Fruit fly (Drosophila melanogaster) whole organism, embryonic: ENCODE data around the gene CG7183.

Experiments used
- Adf1 ChIP-seq: fragments of 200-800 bp; sonication (Bioruptor generic); IDR thresholded peaks from 2 replicates; pipeline ENCODE4 v1.3.6; 2022; ENCODE audit warnings: missing biosample characterization, missing genetic modification characterization
- CG11093 ChIP-seq: fragments of 200-800 bp; sonication (Bioruptor generic); IDR thresholded peaks from 3 replicates; pipeline ENCODE4 v1.3.6; 2022; ENCODE audit warnings: missing biosample characterization, missing genetic modification characterization
- CG11456 ChIP-seq: fragments of 200-800 bp; sonication (Bioruptor generic); IDR thresholded peaks from 3 replicates; pipeline ENCODE4 v1.3.6; 2022; ENCODE audit warnings: missing biosample characterization, missing genetic modification characterization
- CG11560 ChIP-seq: fragments of 200-800 bp; sonication (Bioruptor generic); IDR thresholded peaks from 3 replicates; pipeline ENCODE4 v1.3.6; 2022; ENCODE audit warnings: missing biosample characterization, missing genetic modification characterization
- CG11696 ChIP-seq: fragments of 200-800 bp; sonication (Bioruptor generic); IDR thresholded peaks from 2 replicates; pipeline ENCODE4 v1.3.6; 2022; ENCODE audit warnings: missing biosample characterization, missing genetic modification characterization
- CG12659 ChIP-seq: fragments of 200-800 bp; sonication (Bioruptor generic); optimal IDR thresholded peaks from 3 replicates; lab custom pipeline; 2017; ENCODE audit warnings: mild to moderate bottlenecking, missing biosample characterization, missing genetic modification reagents, missing genetic modification characterization
- CG15269 ChIP-seq: fragments of 200-800 bp; sonication (Bioruptor generic); optimal IDR thresholded peaks from 2 replicates; lab custom pipeline; 2018; ENCODE audit warnings: missing biosample characterization, mild to moderate bottlenecking, missing genetic modification characterization, moderate library complexity
- CG16779 ChIP-seq: fragments of 200-800 bp; sonication (Bioruptor generic); IDR thresholded peaks from 2 replicates; pipeline ENCODE4 v1.3.6; 2022; ENCODE audit warnings: missing biosample characterization, missing genetic modification characterization
- CG2202 ChIP-seq: fragments of 200-800 bp; sonication (Bioruptor generic); optimal IDR thresholded peaks from 2 replicates; lab custom pipeline; 2018; ENCODE audit warnings: missing biosample characterization, mild to moderate bottlenecking, missing genetic modification characterization
- CG2678 ChIP-seq: fragments of 200-800 bp; sonication (Bioruptor generic); optimal IDR thresholded peaks from 3 replicates; lab custom pipeline; 2019; ENCODE audit warnings: missing biosample characterization, mild to moderate bottlenecking, missing genetic modification characterization, moderate library complexity
- CG2712 ChIP-seq: fragments of 200-800 bp; optimal IDR thresholded peaks from 3 replicates; lab custom pipeline; 2019; ENCODE audit warnings: missing biosample characterization, mild to moderate bottlenecking, missing genetic modification characterization, moderate library complexity
- CG30403 ChIP-seq: fragments of 200-800 bp; sonication (Bioruptor generic); optimal IDR thresholded peaks from 3 replicates; lab custom pipeline; 2016; ENCODE audit warnings: missing biosample characterization, missing genetic modification characterization
- CG31388 ChIP-seq: fragments of 200-800 bp; sonication (Bioruptor generic); optimal IDR thresholded peaks from 2 replicates; lab custom pipeline; 2016; ENCODE audit warnings: missing biosample characterization, missing genetic modification characterization
- CG42726 ChIP-seq: fragments of 200-800 bp; sonication (Bioruptor generic); IDR thresholded peaks from 2 replicates; pipeline ENCODE4 v1.3.6; 2022; ENCODE audit warnings: missing biosample characterization, missing genetic modification characterization; ENCODE audit not compliant: partially characterized antibody
- CG4360 ChIP-seq: fragments of 200-800 bp; sonication (Bioruptor generic); IDR thresholded peaks from 2 replicates; pipeline ENCODE4 v1.3.6; 2022; ENCODE audit warnings: missing biosample characterization, missing genetic modification characterization
- CG4404 ChIP-seq: fragments of 200-800 bp; sonication (Bioruptor generic); IDR thresholded peaks from 2 replicates; pipeline ENCODE4 v1.3.6; 2022; ENCODE audit warnings: missing biosample characterization, missing genetic modification characterization
- CG4707 ChIP-seq: fragments of 200-800 bp; sonication (Bioruptor generic); optimal IDR thresholded peaks from 2 replicates; lab custom pipeline; 2018; ENCODE audit warnings: missing biosample characterization, mild to moderate bottlenecking, missing genetic modification characterization, moderate library complexity
- CG7357 ChIP-seq: fragments of 200-800 bp; sonication (Bioruptor generic); IDR thresholded peaks from 3 replicates; pipeline ENCODE4 v1.3.6; 2022; ENCODE audit warnings: missing biosample characterization, missing genetic modification characterization
- CG8388 ChIP-seq: fragments of 200-800 bp; sonication (Bioruptor generic); optimal IDR thresholded peaks from 2 replicates; lab custom pipeline; 2019; ENCODE audit warnings: missing biosample characterization, mild to moderate bottlenecking, missing genetic modification characterization, moderate library complexity
- CG9932 ChIP-seq: fragments of 200-800 bp; sonication (Bioruptor generic); IDR thresholded peaks from 2 replicates; pipeline ENCODE4 v1.3.6; 2022; ENCODE audit warnings: missing biosample characterization, missing genetic modification characterization
- Dll ChIP-seq: fragments of 200-800 bp; sonication (Bioruptor generic); IDR thresholded peaks from 4 replicates; pipeline ENCODE4 v1.3.6; 2022; ENCODE audit warnings: missing biosample characterization, missing genetic modification characterization; ENCODE audit not compliant: partially characterized antibody
- HLH3B ChIP-seq: fragments of 200-800 bp; sonication (Bioruptor generic); IDR thresholded peaks from 2 replicates; pipeline ENCODE4 v1.3.6; 2022; ENCODE audit warnings: missing biosample characterization, missing genetic modification characterization
- Hand ChIP-seq: fragments of 200-800 bp; sonication (Bioruptor generic); optimal IDR thresholded peaks from 2 replicates; lab custom pipeline; 2017; ENCODE audit warnings: mild to moderate bottlenecking, missing biosample characterization, missing genetic modification reagents, missing genetic modification characterization
- Hmr ChIP-seq: fragments of 200-800 bp; sonication (Bioruptor generic); optimal IDR thresholded peaks from 3 replicates; lab custom pipeline; 2017; ENCODE audit warnings: mild to moderate bottlenecking, missing biosample characterization, missing genetic modification reagents, missing genetic modification characterization
- Med ChIP-seq: fragments of 200-800 bp; sonication (Bioruptor generic); peaks from one replicate; lab custom pipeline; 2016; ENCODE audit warnings: missing biosample characterization, missing genetic modification characterization, mild to moderate bottlenecking, inconsistent platforms, moderate library complexity
- Nf-YB ChIP-seq: fragments of 200-800 bp; sonication (Bioruptor generic); optimal IDR thresholded peaks from 3 replicates; lab custom pipeline; 2019; ENCODE audit warnings: missing biosample characterization, mild to moderate bottlenecking, missing genetic modification characterization, moderate library complexity
- Rfx ChIP-seq: fragments of 200-800 bp; sonication (Bioruptor generic); IDR thresholded peaks from 2 replicates; pipeline ENCODE4 v1.3.6; 2022; ENCODE audit warnings: missing biosample characterization, missing genetic modification characterization
- Ssrp ChIP-seq: fragments of 200-800 bp; sonication (Bioruptor generic); optimal IDR thresholded peaks from 2 replicates; lab custom pipeline; 2018; ENCODE audit warnings: missing biosample characterization, mild to moderate bottlenecking, missing genetic modification characterization, moderate library complexity
- aop ChIP-seq: fragments of 200-800 bp; sonication (Bioruptor generic); IDR thresholded peaks from 2 replicates; pipeline ENCODE4 v1.3.6; 2022; ENCODE audit warnings: missing biosample characterization, missing genetic modification characterization
- btn ChIP-seq: fragments of 200-800 bp; sonication (Bioruptor generic); optimal IDR thresholded peaks from 2 replicates; lab custom pipeline; 2016; ENCODE audit warnings: missing biosample characterization, missing genetic modification characterization
- cg ChIP-seq: fragments of 200-800 bp; sonication (Bioruptor generic); optimal IDR thresholded peaks from 3 replicates; lab custom pipeline; 2019; ENCODE audit warnings: missing biosample characterization, mild to moderate bottlenecking, missing genetic modification characterization, moderate library complexity
- chinmo ChIP-seq: fragments of 200-800 bp; sonication (Bioruptor generic); IDR thresholded peaks from 4 replicates; pipeline ENCODE4 v1.3.6; 2022; ENCODE audit warnings: missing biosample characterization, missing genetic modification characterization; ENCODE audit not compliant: partially characterized antibody
- corto ChIP-seq: fragments of 200-800 bp; sonication (Bioruptor generic); optimal IDR thresholded peaks from 2 replicates; lab custom pipeline; 2016; ENCODE audit warnings: missing biosample characterization, mild to moderate bottlenecking, missing genetic modification characterization, moderate library complexity
- ewg ChIP-seq: fragments of 200-800 bp; sonication (Bioruptor generic); optimal IDR thresholded peaks from 3 replicates; lab custom pipeline; 2017; ENCODE audit warnings: mild to moderate bottlenecking, missing biosample characterization, missing genetic modification reagents, missing genetic modification characterization
- ftz-f1 ChIP-seq: fragments of 200-800 bp; sonication (Bioruptor generic); optimal IDR thresholded peaks from 2 replicates; lab custom pipeline; 2016; ENCODE audit warnings: missing biosample characterization, missing genetic modification characterization
- grau ChIP-seq: fragments of 200-800 bp; optimal IDR thresholded peaks from 3 replicates; lab custom pipeline; 2019; ENCODE audit warnings: missing biosample characterization, mild to moderate bottlenecking, missing genetic modification characterization, moderate library complexity
- ham ChIP-seq: fragments of 200-800 bp; sonication (Bioruptor generic); IDR thresholded peaks from 2 replicates; pipeline ENCODE4 v1.3.6; 2022; ENCODE audit warnings: missing biosample characterization, missing genetic modification characterization
- nom ChIP-seq: fragments of 200-800 bp; sonication (Bioruptor generic); optimal IDR thresholded peaks from 2 replicates; lab custom pipeline; 2017; ENCODE audit warnings: missing biosample characterization, missing genetic modification characterization, mild to moderate bottlenecking, moderate library complexity, missing genetic modification reagents
- salm ChIP-seq: fragments of 200-800 bp; sonication (Bioruptor generic); optimal IDR thresholded peaks from 2 replicates; lab custom pipeline; 2018; ENCODE audit warnings: missing biosample characterization, mild to moderate bottlenecking, missing genetic modification characterization
- scrt ChIP-seq: fragments of 200-800 bp; sonication (Bioruptor generic); optimal IDR thresholded peaks from 2 replicates; lab custom pipeline; 2018; ENCODE audit warnings: missing biosample characterization, mild to moderate bottlenecking, missing genetic modification characterization, moderate library complexity
- sd ChIP-seq: fragments of 200-800 bp; sonication (Bioruptor generic); optimal IDR thresholded peaks from 3 replicates; lab custom pipeline; 2018; ENCODE audit warnings: missing biosample characterization, mild to moderate bottlenecking, missing genetic modification characterization, moderate library complexity
- sens ChIP-seq: fragments of 200-800 bp; sonication (Bioruptor generic); peaks from one replicate; lab custom pipeline; 2016; ENCODE audit warnings: missing biosample characterization, missing genetic modification characterization
- shn ChIP-seq: fragments of 200-800 bp; sonication (Bioruptor generic); optimal IDR thresholded peaks from 3 replicates; lab custom pipeline; 2016; ENCODE audit warnings: missing biosample characterization, missing genetic modification characterization
- sqz ChIP-seq: fragments of 200-800 bp; sonication (Bioruptor generic); optimal IDR thresholded peaks from 3 replicates; lab custom pipeline; 2018; ENCODE audit warnings: missing biosample characterization, mild to moderate bottlenecking, missing genetic modification characterization
- ttk ChIP-seq: fragments of 200-800 bp; sonication (Bioruptor generic); IDR thresholded peaks from 2 replicates; pipeline ENCODE4 v2.1.2; 2022; ENCODE audit warnings: missing biosample characterization, missing genetic modification characterization
- z ChIP-seq: fragments of 200-800 bp; sonication (Bioruptor generic); IDR thresholded peaks from 3 replicates; pipeline ENCODE4 v1.3.6; 2022; ENCODE audit warnings: missing biosample characterization, missing genetic modification characterization

Gene CG7183

dm6 chr3R:18245044-18245596 lies 24.6 kb upstream of the CG7183 start (continued):
- TF ChIP-seq ewg (GFP tag; lab: Kevin White, UChicago) (peak; percentile 53), CG4707 (no peak), sqz (GFP tag; lab: Kevin White, UChicago) (peak; percentile 17), cg (GFP tag; lab: Kevin White, UChicago) (peak; percentile 35), CG4404 (GFP tag; lab: Robert Waterston, UW) (no peak), Ssrp (tag; lab: Kevin White, UChicago) (peak; percentile 0), CG11456 (GFP tag; lab: Robert Waterston, UW) (no peak), CG11093 (GFP tag; lab: Robert Waterston, UW) (no peak), ttk (GFP tag; lab: Robert Waterston, UW) (0 out of 2 replicates have a peak, but pooled peaks have one; percentile 17), sd (peak; percentile 67), btn (GFP tag; lab: Kevin White, UChicago) (no peak), CG2678 (tag; lab: Kevin White, UChicago) (no peak), salm (tag; lab: Kevin White, UChicago) (no peak), CG11696 (GFP tag; lab: Robert Waterston, UW) (no peak), CG2202 (tag; lab: Kevin White, UChicago) (no peak), CG16779 (GFP tag; lab: Robert Waterston, UW) (0 out of 2 replicates have a peak, but pooled peaks have one; percentile 3), Rfx (no peak)

dm6 chr3R:18244171-18245043 lies 23.9 kb upstream of the CG7183 start:
- TF ChIP-seq Hand (GFP tag; lab: Kevin White, UChicago) = peak; percentile 18
- TF ChIP-seq CG11560 (tag; lab: Robert Waterston, UW) = no peak
- peak; percentile 71 for TF ChIP-seq Adf1 (GFP tag; lab: Robert Waterston, UW)
- peak; percentile 87 for TF ChIP-seq chinmo
- TF ChIP-seq Med (GFP tag; lab: Kevin White, UChicago) = peak; percentile 74
- peak; percentile 18 for TF ChIP-seq scrt (GFP tag; lab: Kevin White, UChicago)
- TF ChIP-seq nom (GFP tag; lab: Kevin White, UChicago) = peak; percentile 61
- peak; percentile 48 for TF ChIP-seq corto (GFP tag; lab: Kevin White, UChicago)
- peak; percentile 40 for TF ChIP-seq Nf-YB (GFP tag; lab: Kevin White, UChicago)
- no peak for TF ChIP-seq CG31388 (GFP tag; lab: Kevin White, UChicago)
- TF ChIP-seq sens = peak; percentile 72
- peak; percentile 51; the same call in 1 of the 3 replicates for TF ChIP-seq z (GFP tag; lab: Robert Waterston, UW)
- peak; percentile 16 for TF ChIP-seq grau
- TF ChIP-seq HLH3B = no peak
- peak; percentile 40; the same call in 1 of the 2 replicates for TF ChIP-seq CG9932 (GFP tag; lab: Robert Waterston, UW)
- peak; percentile 98 for TF ChIP-seq ftz-f1 (GFP tag; lab: Kevin White, UChicago)
- TF ChIP-seq cg (GFP tag; lab: Kevin White, UChicago) = peak; percentile 92
- TF ChIP-seq CG12659 (GFP tag; lab: Kevin White, UChicago) = peak; percentile 17
- peak; percentile 53; the same call in 1 of the 2 replicates for TF ChIP-seq CG42726
- TF ChIP-seq CG30403 (GFP tag; lab: Kevin White, UChicago) = no peak
- TF ChIP-seq CG15269 = peak; percentile 29
- TF ChIP-seq Hmr (GFP tag; lab: Kevin White, UChicago) = peak; percentile 42
- peak; percentile 15 for TF ChIP-seq shn (GFP tag; lab: Kevin White, UChicago)
- TF ChIP-seq CG2712 (tag; lab: Kevin White, UChicago) = peak; percentile 32
- peak; percentile 99 for TF ChIP-seq CG8388 (GFP tag; lab: Kevin White, UChicago)
- no peak for TF ChIP-seq ham
- TF ChIP-seq CG7357 = no peak
- peak; percentile 41; the same call in 1 of the 4 replicates for TF ChIP-seq Dll
- peak; percentile 48 for TF ChIP-seq sqz (GFP tag; lab: Kevin White, UChicago)
- no peak for TF ChIP-seq aop
- peak; percentile 25; the same call in 1 of the 2 replicates for TF ChIP-seq CG4360 (GFP tag; lab: Robert Waterston, UW)
- TF ChIP-seq CG16779 (GFP tag; lab: Robert Waterston, UW) = no peak
